Fruit fly (Drosophila melanogaster): ENCODE results near the gene b.

Gene b

dm6 chr2L:13802075-13802639 lies 18.9 kb upstream of the b start:
- TF ChIP-seq CG7357 (GFP tag; IDR thresholded peaks at IDR 0.05) (no peak), Asciz (GFP tag; optimal IDR thresholded peaks at IDR 0.05) (no peak), CG5245 (GFP tag; optimal IDR thresholded peaks at IDR 0.05) (no peak), Sry-β (GFP tag; optimal IDR thresholded peaks at IDR 0.05) (no peak), Nf-YB (GFP tag; optimal IDR thresholded peaks at IDR 0.05) (no peak), fru (optimal IDR thresholded peaks at IDR 0.05) (no peak), btn (GFP tag; optimal IDR thresholded peaks at IDR 0.05) (no peak), HLHmδ (GFP tag; optimal IDR thresholded peaks at IDR 0.05) (no peak), br (optimal IDR thresholded peaks at IDR 0.05) (no peak), oc (tag; optimal IDR thresholded peaks at IDR 0.05) (no peak), C15 (GFP tag; IDR thresholded peaks at IDR 0.05) (no peak), CG15269 (tag; optimal IDR thresholded peaks at IDR 0.05) (peak; percentile 13), dimm (GFP tag; IDR thresholded peaks at IDR 0.05) (no peak), chn (GFP tag; optimal IDR thresholded peaks at IDR 0.05) (no peak), CG1603 (tag; optimal IDR thresholded peaks at IDR 0.05) (no peak), Stat92E (GFP tag; optimal IDR thresholded peaks at IDR 0.05) (no peak), CG1832 (GFP tag; optimal IDR thresholded peaks at IDR 0.05) (no peak), vvl (GFP tag; IDR thresholded peaks at IDR 0.05) (peak; percentile 46; the same call in 1 of the 2 replicates), CG12104 (GFP tag; optimal IDR thresholded peaks at IDR 0.05) (no peak), CG10543 (GFP tag; optimal IDR thresholded peaks at IDR 0.05) (peak; percentile 50), H15 (GFP tag; IDR thresholded peaks at IDR 0.05) (no peak), prd (optimal IDR thresholded peaks at IDR 0.05) (no peak), prd (GFP tag; IDR thresholded peaks at IDR 0.05) (no peak), ap (GFP tag; IDR thresholded peaks at IDR 0.05) (no peak), onecut (GFP tag; IDR thresholded peaks at IDR 0.05) (no peak), zfh1 (GFP tag; IDR thresholded peaks at IDR 0.05) (no peak), Hmx (GFP tag; optimal IDR thresholded peaks at IDR 0.05) (no peak), Gug (GFP tag; IDR thresholded peaks at IDR 0.05) (no peak), CG8089 (GFP tag; optimal IDR thresholded peaks at IDR 0.05) (no peak), tgo (GFP tag; IDR thresholded peaks at IDR 0.05) (no peak), Sin3A (optimal IDR thresholded peaks at IDR 0.05) (no peak), CG13894 (tag; optimal IDR thresholded peaks at IDR 0.05) (no peak), CG8765 (GFP tag; IDR thresholded peaks at IDR 0.05) (no peak), jigr1 (GFP tag; IDR thresholded peaks at IDR 0.05) (no peak), Pdp1 (GFP tag; optimal IDR thresholded peaks at IDR 0.05) (peak in 1 of 2 experiments; percentile 45), Deaf1 (tag; optimal IDR thresholded peaks at IDR 0.05) (no peak), Ssrp (tag; optimal IDR thresholded peaks at IDR 0.05) (no peak), YL-1 (GFP tag; optimal IDR thresholded peaks at IDR 0.05) (no peak), lov (optimal IDR thresholded peaks at IDR 0.05) (no peak), lov (GFP tag; IDR thresholded peaks at IDR 0.05) (no peak), NC2α (GFP tag; optimal IDR thresholded peaks at IDR 0.05) (no peak), Adf1 (GFP tag; IDR thresholded peaks at IDR 0.05) (peak; percentile 22; the same call in 1 of the 2 replicates), p53 (GFP tag; optimal IDR thresholded peaks at IDR 0.05) (no peak), Sry-δ (GFP tag; optimal IDR thresholded peaks at IDR 0.05) (no peak), Ada2b (GFP tag; IDR thresholded peaks at IDR 0.05) (no peak), CG8478 (optimal IDR thresholded peaks at IDR 0.05) (no peak), ems (GFP tag; optimal IDR thresholded peaks at IDR 0.05) (no peak), crol (GFP tag; IDR thresholded peaks at IDR 0.05) (peak; percentile 45; the same call in 1 of the 2 replicates), dmrt11E (tag; optimal IDR thresholded peaks at IDR 0.05) (no peak), CG31365 (tag; optimal IDR thresholded peaks at IDR 0.05) (no peak), Med (GFP tag) (peak; percentile 60), cwo (GFP tag; optimal IDR thresholded peaks at IDR 0.05) (peak; percentile 22), CG1792 (GFP tag; optimal IDR thresholded peaks at IDR 0.05) (no peak), Elba2 (GFP tag; optimal IDR thresholded peaks at IDR 0.05) (no peak)

Data from whole organism, embryonic.